Fruit fly (Drosophila melanogaster) whole organism, pupa: Measurements from ENCODE around the gene CG34250.

Experiments used
- CG12605 ChIP-seq: fragments of 200-800 bp; sonication (Bioruptor generic); IDR thresholded peaks from 2 replicates; pipeline ENCODE4 v1.3.6; 2022; ENCODE audit warnings: missing biosample characterization, missing genetic modification characterization
- CG13204 ChIP-seq: fragments of 200-800 bp; sonication (Bioruptor generic); optimal IDR thresholded peaks from 2 replicates; lab custom pipeline; 2018; ENCODE audit warnings: missing biosample characterization, mild to moderate bottlenecking, missing genetic modification characterization, moderate library complexity
- CG14655 ChIP-seq: fragments of 200-800 bp; sonication (Bioruptor generic); optimal IDR thresholded peaks from 3 replicates; lab custom pipeline; 2017; ENCODE audit warnings: mild to moderate bottlenecking, missing biosample characterization, missing genetic modification reagents, missing genetic modification characterization
- CG15710 ChIP-seq: fragments of 200-800 bp; sonication (Bioruptor generic); optimal IDR thresholded peaks from 2 replicates; lab custom pipeline; 2018; ENCODE audit warnings: missing biosample characterization, mild to moderate bottlenecking, missing genetic modification characterization, moderate library complexity
- CG17806 ChIP-seq: fragments of 200-800 bp; sonication (Bioruptor generic); optimal IDR thresholded peaks from 2 replicates; lab custom pipeline; 2018; ENCODE audit warnings: missing biosample characterization, mild to moderate bottlenecking, missing genetic modification characterization, moderate library complexity
- CG32121 ChIP-seq: fragments of 200-800 bp; sonication (Bioruptor generic); IDR thresholded peaks from 2 replicates; pipeline ENCODE4 v1.3.6; 2022; ENCODE audit warnings: missing biosample characterization, missing genetic modification characterization
- CG4496 ChIP-seq: fragments of 200-800 bp; sonication (Bioruptor generic); IDR thresholded peaks from 3 replicates; pipeline ENCODE4 v1.3.6; 2022; ENCODE audit warnings: missing biosample characterization, missing genetic modification characterization
- CG9948 ChIP-seq: fragments of 200-800 bp; sonication (Bioruptor generic); optimal IDR thresholded peaks from 2 replicates; lab custom pipeline; 2018; ENCODE audit warnings: missing biosample characterization, mild to moderate bottlenecking, missing genetic modification characterization, moderate library complexity
- D1 ChIP-seq: fragments of 200-800 bp; sonication (Bioruptor generic); optimal IDR thresholded peaks from 2 replicates; lab custom pipeline; 2018; ENCODE audit warnings: missing biosample characterization, mild to moderate bottlenecking, missing genetic modification characterization, moderate library complexity
- Pif1A ChIP-seq: fragments of 200-800 bp; sonication (Bioruptor generic); optimal IDR thresholded peaks from 3 replicates; lab custom pipeline; 2016; ENCODE audit warnings: missing biosample characterization, missing genetic modification characterization
- Snoo ChIP-seq: fragments of 200-800 bp; sonication (Bioruptor generic); optimal IDR thresholded peaks from 3 replicates; lab custom pipeline; 2017; ENCODE audit warnings: missing biosample characterization, mild to moderate bottlenecking, missing genetic modification characterization, inconsistent platforms
- gl ChIP-seq: fragments of 200-800 bp; sonication (Bioruptor generic); optimal IDR thresholded peaks from 2 replicates; lab custom pipeline; 2018; ENCODE audit warnings: missing biosample characterization, mild to moderate bottlenecking, missing genetic modification characterization

- no peak for TF ChIP-seq CG12605 (GFP tag; lab: Robert Waterston, UW)
- peak; percentile 8 for TF ChIP-seq CG17806 (tag; lab: Kevin White, UChicago)
- peak; percentile 45; the same call in 1 of the 2 replicates for TF ChIP-seq CG32121
- no peak for TF ChIP-seq CG13204 (GFP tag; lab: Kevin White, UChicago)
- TF ChIP-seq D1: no peak
- no peak for TF ChIP-seq CG15710 (tag; lab: Kevin White, UChicago)
- no peak for TF ChIP-seq CG9948 (tag; lab: Kevin White, UChicago)
- TF ChIP-seq Pif1A: peak; percentile 75
- TF ChIP-seq CG14655 (GFP tag; lab: Kevin White, UChicago): peak; percentile 44
- TF ChIP-seq CG4496 (GFP tag; lab: Robert Waterston, UW): peak; percentile 75
- TF ChIP-seq gl: no peak
- peak; percentile 73 for TF ChIP-seq Snoo
Measured at dm6 chr3L:17502235-17502634, 26.2 kb downstream of the CG34250 start.
